Fruit fly (Drosophila melanogaster) whole organism, larva: ENCODE data around the gene Noc1.

Experiments
- noc ChIP-seq: fragments of 200-800 bp; sonication (Bioruptor generic); optimal IDR thresholded peaks from 3 replicates; lab custom pipeline; 2019; ENCODE audit warnings: missing biosample characterization, mild to moderate bottlenecking, missing genetic modification characterization, moderate library complexity

Noc1 gene

dm6 chr3L:11097982-11098663 is 23.6 kb downstream of the Noc1 start, which contains the start of the genes Irbp18 and APP-BP1:
Gene Irbp18 (minus strand): TSS chr3L:11098186.
Gene APP-BP1 (plus strand): TSS chr3L:11098412.
- TF ChIP-seq noc (tag; lab: Kevin White, UChicago), result peak; percentile 94

dm6 chr3L:11101598-11101997 is 27.0 kb downstream of the Noc1 start, which contains the start of gene Elo68beta:
Gene Elo68beta (minus strand): TSS chr3L:11101698.
- no peak for TF ChIP-seq noc (tag; lab: Kevin White, UChicago)

DNA sequence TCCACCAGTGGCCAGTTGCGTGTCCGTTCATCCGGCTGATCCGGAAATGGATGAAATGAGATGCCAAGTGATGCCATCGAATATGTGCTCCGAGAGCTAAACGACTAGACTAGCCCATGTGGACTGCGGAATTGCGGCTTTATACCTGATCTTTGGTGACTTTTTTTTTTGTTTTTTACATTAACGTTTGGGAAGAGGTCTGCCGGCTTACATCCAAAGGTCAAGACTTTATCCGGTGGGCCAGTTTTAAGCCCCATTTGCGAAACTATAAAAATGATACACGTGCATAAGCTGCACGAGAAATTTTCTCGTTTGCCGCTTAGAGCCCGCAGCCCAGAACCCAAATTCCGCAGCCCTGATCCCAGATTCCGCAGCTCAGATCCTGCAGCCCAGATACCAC is 28.4 kb downstream of the Noc1 start, which contains the start of gene Elo68alpha:
Gene Elo68alpha, minus strand, starts transcription at position 101 of the 400 bp plus-strand sequence.
- no peak for TF ChIP-seq noc (tag; lab: Kevin White, UChicago)

- TF ChIP-seq noc (tag; lab: Kevin White, UChicago), result no peak
Measured at dm6 chr3L:11103773-11104172, 29.2 kb downstream of the Noc1 start, which contains the start of gene CG32071. Gene CG32071 (minus strand): TSS chr3L:11103873.

dm6 chr3L:11107432-11107831 is 32.9 kb downstream of the Noc1 start, which contains the start of gene CG32073:
Gene CG32073 (minus strand): TSS chr3L:11107582.
- no peak for TF ChIP-seq noc (tag; lab: Kevin White, UChicago)

dm6 chr3L:11107935-11108334 is 33.4 kb downstream of the Noc1 start, which contains the start of gene CG12522:
Gene CG12522 (plus strand): TSS chr3L:11108235.
- no peak for TF ChIP-seq noc (tag; lab: Kevin White, UChicago)

DNA sequence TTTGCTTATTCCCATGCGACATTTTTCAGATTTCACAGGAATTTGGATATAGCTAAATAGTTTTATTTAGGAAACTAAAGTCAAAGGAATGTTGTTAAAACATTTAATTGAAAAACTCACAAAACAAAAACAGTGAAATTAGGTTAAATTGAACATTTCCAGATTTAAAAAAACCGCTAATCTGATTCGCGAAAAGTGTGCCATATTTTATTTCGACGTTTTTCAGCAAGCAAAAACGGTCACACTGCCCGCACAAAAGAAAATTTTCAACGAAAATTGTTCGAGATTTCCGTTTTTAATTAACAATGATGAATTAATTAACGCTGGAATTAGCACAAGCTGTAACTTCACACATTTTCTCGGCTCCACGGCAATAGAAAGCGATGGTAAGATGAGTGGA is 34.9 kb downstream of the Noc1 start, which contains the start of the genes CG34012 and emei:
Gene CG34012, minus strand, starts transcription at position 52 of the 400 bp plus-strand sequence.
Gene emei, plus strand, starts transcription at position 237 of the 400 bp plus-strand sequence.
- no peak for TF ChIP-seq noc (tag; lab: Kevin White, UChicago)

- TF ChIP-seq noc (tag; lab: Kevin White, UChicago), result no peak
Measured at dm6 chr3L:11112427-11112826, 37.9 kb downstream of the Noc1 start.

- peak; percentile 44 for TF ChIP-seq noc (tag; lab: Kevin White, UChicago)
Measured at dm6 chr3L:11113198-11114197, 38.9 kb downstream of the Noc1 start, which contains the start of gene Sod1. Gene Sod1 (minus strand): TSS chr3L:11113740.

DNA sequence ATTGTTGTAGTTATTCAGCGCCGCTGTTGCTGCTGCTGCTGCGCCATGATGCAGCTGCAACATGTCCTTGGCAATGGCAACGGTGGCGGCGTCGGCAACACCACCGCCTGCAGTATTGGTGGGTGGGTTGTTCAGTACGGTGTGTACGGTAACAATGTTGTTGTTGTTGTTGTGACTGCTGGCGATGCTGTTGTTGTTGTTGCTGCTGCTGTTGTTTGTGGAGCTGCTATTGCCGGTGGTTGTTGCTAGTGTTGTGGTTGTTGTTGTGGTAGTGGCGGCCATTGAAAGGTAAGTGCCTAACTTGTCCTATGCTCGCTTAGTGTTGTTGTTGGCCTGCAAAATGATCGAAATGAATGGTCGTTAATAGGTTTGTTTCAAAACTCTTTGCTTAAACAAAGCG is 43.2 kb downstream of the Noc1 start:
- TF ChIP-seq noc (tag; lab: Kevin White, UChicago), result no peak

DNA sequence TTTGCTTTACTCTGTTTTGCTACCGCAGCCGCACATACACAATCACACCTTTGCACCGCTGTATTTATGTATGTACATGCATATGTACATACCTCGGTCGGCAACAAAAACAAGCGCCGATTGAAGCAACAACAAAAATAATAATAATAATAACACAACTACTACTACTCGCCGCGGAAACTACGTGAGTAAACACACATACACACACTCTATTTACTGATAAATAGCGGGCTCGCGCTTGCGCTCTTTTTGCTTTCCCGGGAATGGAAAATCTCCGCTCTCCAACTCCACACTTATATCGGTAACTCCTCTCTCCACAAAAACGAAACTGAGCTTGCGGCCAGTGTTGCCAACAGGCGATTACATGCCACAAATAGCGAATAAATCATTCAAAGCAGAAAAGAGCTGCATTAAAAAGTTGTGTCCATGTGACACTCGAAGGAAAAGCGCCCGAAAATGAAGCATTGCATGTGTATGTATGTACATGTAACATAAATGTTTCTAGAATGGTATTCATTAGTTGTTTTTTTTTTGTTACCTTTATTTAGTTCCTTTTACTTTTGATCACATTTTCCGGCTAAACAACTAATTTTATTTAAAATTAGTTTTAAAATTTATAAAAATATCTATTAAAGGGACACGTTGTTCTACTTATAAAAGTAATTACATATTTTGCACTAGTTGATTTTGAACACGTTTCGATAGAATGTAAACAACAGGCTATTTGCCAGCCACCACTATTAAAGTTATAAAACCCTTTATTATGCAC is 44.2 kb downstream of the Noc1 start:
- TF ChIP-seq noc (tag; lab: Kevin White, UChicago), result peak; percentile 38

dm6 chr3L:11119396-11119900 is 44.9 kb downstream of the Noc1 start:
- no peak for TF ChIP-seq noc (tag; lab: Kevin White, UChicago)

DNA sequence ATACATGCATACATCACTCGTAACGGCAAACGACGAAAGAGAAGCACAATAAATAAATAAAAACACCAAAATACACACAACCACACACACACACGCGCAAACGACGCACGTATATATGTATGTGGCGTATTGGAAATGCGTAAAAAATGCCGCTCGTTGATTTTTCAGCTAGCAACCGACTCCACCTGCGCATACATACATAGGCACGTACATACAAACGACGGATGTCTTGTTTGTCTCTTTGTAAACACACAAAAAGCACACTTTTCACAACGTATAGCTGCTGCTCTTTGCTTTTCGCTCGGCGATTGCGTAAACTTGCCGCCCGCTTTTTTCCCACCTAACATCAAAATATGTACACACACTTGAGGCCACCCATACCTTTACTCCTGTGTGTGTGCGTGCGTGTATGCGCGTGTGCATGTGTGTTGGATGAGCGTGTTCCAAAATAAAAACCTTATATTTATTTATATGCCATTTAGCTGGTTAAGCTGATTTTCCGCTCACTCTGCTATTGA is 45.4 kb downstream of the Noc1 start:
- peak; percentile 8 for TF ChIP-seq noc (tag; lab: Kevin White, UChicago)

dm6 chr3L:11120419-11120958 is 45.9 kb downstream of the Noc1 start, which contains the start of the genes FoxK and mRpL2:
Gene FoxK (minus strand): TSS chr3L:11120783.
Gene mRpL2 (plus strand): TSS chr3L:11120847.
- TF ChIP-seq noc (tag; lab: Kevin White, UChicago), result peak; percentile 13
